Worm (Caenorhabditis elegans): ENCODE results near the gene mec-3.

DNA sequence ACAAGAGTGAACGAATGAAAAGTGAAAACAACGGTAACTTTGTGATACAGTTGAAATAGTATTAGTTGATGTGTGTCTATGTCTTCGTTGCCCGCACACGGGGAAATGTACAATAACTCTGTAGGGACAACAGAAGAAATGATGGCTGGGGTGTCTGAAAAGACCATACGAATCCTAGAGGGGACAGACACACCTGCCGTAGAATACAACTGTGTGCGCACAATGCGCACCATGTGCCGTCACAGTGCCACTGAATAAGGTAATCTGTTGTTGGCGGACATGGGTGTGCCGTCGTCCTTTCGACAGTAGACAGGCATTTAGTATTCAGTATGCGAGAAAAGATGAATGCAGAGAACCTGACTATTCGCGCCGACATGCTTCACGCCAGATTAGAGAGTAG lies 40.4 kb downstream of the mec-3 start:
- TF ChIP-seq zfp-3 (GFP tag; conservative IDR thresholded peaks at IDR 0.05): no peak
- no peak for TF ChIP-seq nhr-237 (tag; optimal IDR thresholded peaks at IDR 0.05)
- peak; percentile 70 for TF ChIP-seq mxl-3 (GFP tag; optimal IDR thresholded peaks at IDR 0.05)
- TF ChIP-seq D1046.2 (GFP tag; IDR thresholded peaks at IDR 0.05): no peak
- no peak for TF ChIP-seq nhr-77 (tag; optimal IDR thresholded peaks at IDR 0.05)
- no peak for TF ChIP-seq mdl-1 (tag; optimal IDR thresholded peaks at IDR 0.05)
- no peak for TF ChIP-seq nhr-41 (GFP tag; IDR thresholded peaks at IDR 0.05)
